Worm (Caenorhabditis elegans): Measurements from ENCODE around the gene W03F9.2.

The W03F9.2 gene

DNA sequence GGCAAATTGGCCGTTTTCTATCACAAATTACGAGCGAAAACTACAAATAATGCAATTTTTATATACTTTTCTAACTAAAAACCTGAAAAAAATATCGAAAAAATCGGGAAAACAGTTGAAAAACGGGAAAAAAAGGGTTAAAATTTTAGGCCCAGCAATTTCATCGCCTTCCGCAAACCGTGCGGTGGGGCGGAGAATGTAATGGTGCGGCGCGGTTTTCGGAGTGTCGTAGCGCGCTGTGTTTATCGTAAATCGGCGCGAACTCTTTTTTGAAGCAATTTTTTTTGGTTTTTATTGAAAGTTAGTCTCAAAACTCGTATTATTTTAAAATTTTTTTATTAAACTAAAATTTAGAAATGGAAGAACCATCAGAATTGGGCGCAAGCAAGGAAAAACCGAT lies 23.4 kb downstream of the W03F9.2 start, which contains the start of gene picd-1 (continued):
- TF ChIP-seq spr-1 (tag; optimal IDR thresholded peaks at IDR 0.05) (no peak), lin-13 (GFP tag; optimal IDR thresholded peaks at IDR 0.05) (peak; percentile 64), ztf-11 (tag; optimal IDR thresholded peaks at IDR 0.05) (no peak), mes-2 (tag; optimal IDR thresholded peaks at IDR 0.05; ENCODE audit: poor library complexity, severe bottlenecking) (peak; percentile 87), dmd-8 (GFP tag; IDR thresholded peaks at IDR 0.05) (no peak), nhr-10 (tag; optimal IDR thresholded peaks at IDR 0.05) (no peak), ceh-32 (tag; optimal IDR thresholded peaks at IDR 0.05; ENCODE audit: poor library complexity) (no peak), D1046.2 (GFP tag; IDR thresholded peaks at IDR 0.05) (no peak), ces-1 (GFP tag; optimal IDR thresholded peaks at IDR 0.05) (no peak), spr-3 (GFP tag; optimal IDR thresholded peaks at IDR 0.05) (no peak), nhr-28 (tag; optimal IDR thresholded peaks at IDR 0.05) (peak; percentile 30), zfp-3 (GFP tag; conservative IDR thresholded peaks at IDR 0.05) (no peak), madf-9 (GFP tag; conservative IDR thresholded peaks at IDR 0.05) (no peak), zip-2 (tag; optimal IDR thresholded peaks at IDR 0.05) (no peak), lim-7 (GFP tag; IDR thresholded peaks at IDR 0.05) (no peak), zag-1 (tag; optimal IDR thresholded peaks at IDR 0.05) (no peak), mep-1 (tag; optimal IDR thresholded peaks at IDR 0.05) (peak; percentile 78), daf-19 (GFP tag; conservative IDR thresholded peaks at IDR 0.05) (no peak), Y5F2A.4 (GFP tag; optimal IDR thresholded peaks at IDR 0.05) (no peak), ceh-44 (GFP tag; IDR thresholded peaks at IDR 0.05) (0 out of 2 replicates have a peak, but pooled peaks have one; percentile 12), ztf-7 (tag; optimal IDR thresholded peaks at IDR 0.05) (no peak), ceh-20 (GFP tag; IDR thresholded peaks at IDR 0.05) (no peak), tra-1 (GFP tag; IDR thresholded peaks at IDR 0.05) (no peak), R02D3.7 (tag; optimal IDR thresholded peaks at IDR 0.05) (peak; percentile 57), madf-5 (GFP tag; IDR thresholded peaks at IDR 0.05) (no peak), attf-4 (tag; optimal IDR thresholded peaks at IDR 0.05) (no peak), zip-11 (GFP tag; IDR thresholded peaks at IDR 0.05) (no peak), hif-1 (tag; optimal IDR thresholded peaks at IDR 0.05) (peak in 1 of 2 experiments; percentile 57), ZK546.5 (tag; optimal IDR thresholded peaks at IDR 0.05) (no peak), cey-2 (tag; optimal IDR thresholded peaks at IDR 0.05; ENCODE audit: borderline replicate concordance, insufficient read depth) (no peak), pha-4 (GFP tag; IDR thresholded peaks at IDR 0.05) (0 out of 2 replicates have a peak, but pooled peaks have one; percentile 11), pha-4 (tag; optimal IDR thresholded peaks at IDR 0.05) (no peak), lsy-2 (tag; optimal IDR thresholded peaks at IDR 0.05) (no peak), egl-27 (tag; optimal IDR thresholded peaks at IDR 0.05) (no peak), T26A8.4 (GFP tag; IDR thresholded peaks at IDR 0.05) (no peak)

DNA sequence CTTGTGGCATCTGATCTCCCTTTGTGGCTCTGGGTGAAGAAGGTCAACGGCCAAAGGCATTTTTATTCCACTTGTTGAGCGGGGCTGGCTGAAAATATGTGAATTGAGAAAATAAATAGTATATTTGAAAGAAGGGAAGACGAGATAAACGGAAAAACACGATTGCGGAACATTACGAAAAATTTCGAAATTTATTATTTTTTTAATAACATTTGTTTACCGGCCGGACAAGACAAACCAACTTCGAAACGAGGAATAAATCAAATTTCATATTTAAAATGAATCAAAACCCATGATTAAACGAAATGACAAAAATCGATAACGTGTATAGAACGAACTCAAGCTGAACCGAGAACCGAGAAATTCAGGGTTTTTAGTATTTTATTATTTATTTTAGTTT lies 23.9 kb downstream of the W03F9.2 start, which contains the start of gene rps-27:
Gene rps-27, minus strand, starts transcription at position 101 of the 400 bp plus-strand sequence.
- TF ChIP-seq unc-39 (tag; optimal IDR thresholded peaks at IDR 0.05) (no peak), zip-2 (tag; optimal IDR thresholded peaks at IDR 0.05) (peak; percentile 83)

DNA sequence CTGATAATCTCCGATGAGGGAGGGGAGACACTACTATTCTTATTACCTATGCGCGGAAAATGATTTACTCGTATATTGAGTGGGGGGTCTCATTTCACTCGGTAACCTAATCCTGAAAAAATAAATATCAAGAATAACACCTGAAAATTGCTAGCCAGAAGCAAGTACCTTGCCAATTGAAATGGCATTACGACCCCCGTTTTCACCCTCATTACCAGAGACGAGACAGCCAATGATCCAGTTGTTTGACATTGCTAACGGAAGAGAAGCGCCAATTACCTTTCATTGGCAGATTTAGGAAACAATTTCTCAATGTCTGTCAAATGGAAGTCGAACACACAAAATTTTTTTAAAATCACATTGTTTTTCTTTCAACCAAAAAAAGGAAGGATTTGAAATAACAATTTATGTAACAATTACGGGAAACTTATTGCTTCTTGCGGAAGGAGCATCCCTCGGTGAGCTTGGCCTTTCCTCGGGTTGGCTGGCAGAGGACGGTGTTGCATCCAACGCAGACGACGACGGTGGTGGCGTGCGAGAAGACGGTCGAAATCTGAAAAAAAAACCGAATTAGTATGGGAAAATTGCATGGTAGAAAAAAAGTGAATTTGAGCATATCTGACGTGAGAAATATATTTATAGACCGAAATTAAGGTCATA lies 24.7 kb downstream of the W03F9.2 start:
- TF ChIP-seq lin-1 (GFP tag; IDR thresholded peaks at IDR 0.05) (peak; percentile 60), zip-2 (tag; optimal IDR thresholded peaks at IDR 0.05) (no peak), nhr-11 (tag; optimal IDR thresholded peaks at IDR 0.05) (no peak), ces-1 (GFP tag; optimal IDR thresholded peaks at IDR 0.05) (no peak), unc-130 (GFP tag; optimal IDR thresholded peaks at IDR 0.05) (no peak), snpc-1.2 (GFP tag; IDR thresholded peaks at IDR 0.05) (peak; percentile 79), pqm-1 (tag; optimal IDR thresholded peaks at IDR 0.05) (no peak), fkh-10 (GFP tag; optimal IDR thresholded peaks at IDR 0.05) (no peak), lin-15B (tag; optimal IDR thresholded peaks at IDR 0.05) (no peak), zfp-3 (GFP tag; conservative IDR thresholded peaks at IDR 0.05) (no peak), zfp-2 (tag; optimal IDR thresholded peaks at IDR 0.05) (no peak), attf-4 (tag; optimal IDR thresholded peaks at IDR 0.05) (no peak), Y75B8A.6 (GFP tag; IDR thresholded peaks at IDR 0.05) (no peak), mdt-29 (GFP tag; IDR thresholded peaks at IDR 0.05) (no peak), set-16 (GFP tag; IDR thresholded peaks at IDR 0.05) (0 out of 2 replicates have a peak, but pooled peaks have one; percentile 19), T20F7.1 (GFP tag; optimal IDR thresholded peaks at IDR 0.05) (no peak), hlh-30 (tag; optimal IDR thresholded peaks at IDR 0.05; ENCODE audit: insufficient read depth) (no peak), ztf-7 (tag; optimal IDR thresholded peaks at IDR 0.05) (no peak)
